Worm (Caenorhabditis elegans) whole organism, L2 larva: ENCODE data around the gene eif-2D.
A peak's percentile ranks its signal among the peaks of the same experiment; 100 is the strongest.

Experiments
- C34F6.9 ChIP-seq: fragments of 150-350 bp; optimal IDR thresholded peaks from 2 replicates; lab custom pipeline; 2014; ENCODE audit warnings: missing biosample characterization, missing genetic modification characterization
- F13H6.1 ChIP-seq: sonication (generic microtip); optimal IDR thresholded peaks from 2 replicates; lab custom pipeline; 2016; ENCODE audit warnings: missing genetic modification characterization, missing compliant biosample characterization
- R02D3.7 ChIP-seq: fragments of 150-350 bp; optimal IDR thresholded peaks from 2 replicates; lab custom pipeline; 2014; ENCODE audit warnings: missing biosample characterization, missing genetic modification characterization
- Y55F3AM.14 ChIP-seq: fragments of 200-800 bp; sonication (Bioruptor generic); optimal IDR thresholded peaks from 2 replicates; lab custom pipeline; 2018; ENCODE audit warnings: mild to moderate bottlenecking, missing genetic modification characterization, missing compliant biosample characterization
- alr-1 ChIP-seq: fragments of 150-350 bp; optimal IDR thresholded peaks from 2 replicates; lab custom pipeline; 2014; ENCODE audit warnings: missing biosample characterization, missing genetic modification characterization
- ama-1 ChIP-seq: fragments of 150-350 bp; optimal IDR thresholded peaks from 2 replicates; lab custom pipeline; 2018; ENCODE audit warnings: inconsistent platforms
- blmp-1 ChIP-seq: sonication (generic microtip); optimal IDR thresholded peaks from 2 replicates; lab custom pipeline; 2017; ENCODE audit warnings: missing genetic modification characterization, mild to moderate bottlenecking, missing compliant biosample characterization, antibody characterized with exemption, moderate library complexity; ENCODE audit not compliant: insufficient read depth
- ceh-16 ChIP-seq: fragments of 150-350 bp; optimal IDR thresholded peaks from 2 replicates; lab custom pipeline; 2014; ENCODE audit warnings: missing biosample characterization, missing genetic modification characterization
- ceh-82 ChIP-seq: fragments of 150-350 bp; optimal IDR thresholded peaks from 2 replicates; lab custom pipeline; 2014; ENCODE audit warnings: missing biosample characterization, missing genetic modification characterization
- crh-2 ChIP-seq: sonication (generic microtip); optimal IDR thresholded peaks from 2 replicates; lab custom pipeline; 2017; ENCODE audit warnings: missing biosample characterization, missing genetic modification characterization
- dmd-4 ChIP-seq: sonication (generic microtip); optimal IDR thresholded peaks from 2 replicates; lab custom pipeline; 2017; ENCODE audit warnings: missing biosample characterization, missing genetic modification characterization
- egl-27 ChIP-seq: sonication (generic microtip); optimal IDR thresholded peaks from 3 replicates; lab custom pipeline; 2017; ENCODE audit warnings: missing biosample characterization, missing genetic modification reagents, missing genetic modification characterization
- elt-1 ChIP-seq: fragments of 150-350 bp; optimal IDR thresholded peaks from 2 replicates; lab custom pipeline; 2014; ENCODE audit warnings: missing biosample characterization, missing genetic modification characterization
- elt-3 ChIP-seq: sonication (generic microtip); optimal IDR thresholded peaks from 2 replicates; lab custom pipeline; 2017; ENCODE audit warnings: missing biosample characterization, missing genetic modification characterization
- fos-1 ChIP-seq: fragments of 150-350 bp; optimal IDR thresholded peaks from 2 replicates; lab custom pipeline; 2014; ENCODE audit warnings: missing biosample characterization, missing genetic modification characterization
- gmeb-1 ChIP-seq: fragments of 150-350 bp; optimal IDR thresholded peaks from 2 replicates; lab custom pipeline; 2014; ENCODE audit warnings: missing biosample characterization, missing genetic modification characterization
- lin-11 ChIP-seq: fragments of 150-350 bp; sonication (generic microtip); optimal IDR thresholded peaks from 2 replicates; lab custom pipeline; 2014; ENCODE audit warnings: missing biosample characterization, missing genetic modification characterization, inconsistent platforms, mixed read lengths
- lin-39 ChIP-seq: fragments of 150-350 bp; optimal IDR thresholded peaks from 2 replicates; lab custom pipeline; 2014; ENCODE audit warnings: missing biosample characterization, missing genetic modification reagents, missing genetic modification characterization
- lsy-2 ChIP-seq, 2 experiments: fragments of 150-350 bp in 1 of 2; sonication (generic microtip) in 1 of 2; optimal IDR thresholded peaks; 2 replicates each; lab custom pipeline; 2014 to 2017; ENCODE audit warnings: missing biosample characterization in 2 of 2, missing genetic modification characterization in 2 of 2
- mab-5 ChIP-seq: fragments of 150-350 bp; optimal IDR thresholded peaks from 2 replicates; lab custom pipeline; 2014; ENCODE audit warnings: missing biosample characterization, missing genetic modification characterization
- mbf-1 ChIP-seq: sonication (generic microtip); optimal IDR thresholded peaks from 2 replicates; lab custom pipeline; 2017; ENCODE audit warnings: missing biosample characterization, missing genetic modification characterization
- mdl-1 ChIP-seq, 2 experiments: fragments of 150-350 bp in 1 of 2; sonication (generic microtip) in 1 of 2; optimal IDR thresholded peaks; 2 replicates each; lab custom pipeline; 2017; ENCODE audit warnings: missing biosample characterization in 2 of 2, missing genetic modification characterization in 2 of 2
- nhr-10 ChIP-seq: sonication (generic microtip); optimal IDR thresholded peaks from 2 replicates; lab custom pipeline; 2017; ENCODE audit warnings: missing biosample characterization, missing genetic modification characterization
- nhr-11 ChIP-seq: fragments of 150-350 bp; optimal IDR thresholded peaks from 2 replicates; lab custom pipeline; 2014; ENCODE audit warnings: missing biosample characterization, missing genetic modification characterization
- nhr-129 ChIP-seq: fragments of 150-350 bp; optimal IDR thresholded peaks from 2 replicates; lab custom pipeline; 2014; ENCODE audit warnings: missing biosample characterization, missing genetic modification characterization
- nhr-21 ChIP-seq: fragments of 150-350 bp; optimal IDR thresholded peaks from 2 replicates; lab custom pipeline; 2014; ENCODE audit warnings: missing biosample characterization, missing genetic modification characterization
- nhr-23 ChIP-seq: fragments of 150-350 bp; optimal IDR thresholded peaks from 2 replicates; lab custom pipeline; 2014; ENCODE audit warnings: missing biosample characterization, missing genetic modification reagents, missing genetic modification characterization
- nhr-237 ChIP-seq: fragments of 150-350 bp; optimal IDR thresholded peaks from 2 replicates; lab custom pipeline; 2014; ENCODE audit warnings: missing biosample characterization, missing genetic modification characterization
- nhr-25 ChIP-seq: fragments of 150-350 bp; sonication (generic microtip); optimal IDR thresholded peaks from 3 replicates; lab custom pipeline; 2014; ENCODE audit warnings: missing biosample characterization, missing genetic modification characterization
- nhr-6 ChIP-seq: fragments of 150-350 bp; optimal IDR thresholded peaks from 2 replicates; lab custom pipeline; 2014; ENCODE audit warnings: missing biosample characterization, missing genetic modification characterization
- nhr-77 ChIP-seq: fragments of 150-350 bp; optimal IDR thresholded peaks from 2 replicates; lab custom pipeline; 2014; ENCODE audit warnings: missing biosample characterization, missing genetic modification characterization
- peb-1 ChIP-seq: fragments of 150-350 bp; optimal IDR thresholded peaks from 2 replicates; lab custom pipeline; 2014; ENCODE audit warnings: missing biosample characterization, missing genetic modification characterization
- sem-4 ChIP-seq: fragments of 150-350 bp; optimal IDR thresholded peaks from 2 replicates; lab custom pipeline; 2014; ENCODE audit warnings: missing biosample characterization, missing genetic modification reagents, missing genetic modification characterization
- skn-1 ChIP-seq: sonication (generic microtip); optimal IDR thresholded peaks from 2 replicates; lab custom pipeline; 2017; ENCODE audit warnings: missing biosample characterization, missing genetic modification characterization
- sma-3 ChIP-seq: sonication (generic microtip); optimal IDR thresholded peaks from 2 replicates; lab custom pipeline; 2016; ENCODE audit warnings: missing genetic modification reagents, missing genetic modification characterization, missing compliant biosample characterization
- sma-9 ChIP-seq, 2 experiments: fragments of 150-350 bp in 1 of 2; sonication (generic microtip) in 1 of 2; optimal IDR thresholded peaks; 2 replicates each; lab custom pipeline; 2014 to 2016; ENCODE audit warnings: missing genetic modification characterization in 2 of 2, mild to moderate bottlenecking in 1 of 2, missing biosample characterization in 1 of 2, missing compliant biosample characterization in 1 of 2, missing genetic modification reagents in 1 of 2, moderate library complexity in 1 of 2
- snpc-4 ChIP-seq: fragments of 150-350 bp; optimal IDR thresholded peaks from 2 replicates; lab custom pipeline; 2014; ENCODE audit warnings: missing biosample characterization, missing genetic modification characterization
- unc-39 ChIP-seq: fragments of 150-350 bp; optimal IDR thresholded peaks from 2 replicates; lab custom pipeline; 2014; ENCODE audit warnings: missing biosample characterization, missing genetic modification characterization
- ztf-1 ChIP-seq: fragments of 200-800 bp; sonication (Bioruptor generic); conservative IDR thresholded peaks from 2 replicates; pipeline ENCODE4 v1.3.6; 2022; ENCODE audit warnings: missing genetic modification characterization, missing compliant biosample characterization
- ztf-11 ChIP-seq: sonication (generic microtip); optimal IDR thresholded peaks from 2 replicates; lab custom pipeline; 2017; ENCODE audit warnings: missing biosample characterization, missing genetic modification characterization
- ztf-4 ChIP-seq: fragments of 150-350 bp; optimal IDR thresholded peaks from 2 replicates; lab custom pipeline; 2014; ENCODE audit warnings: missing biosample characterization, missing genetic modification characterization

The eif-2D gene

ce11 chrII:5693893-5694292 is 2.4 kb downstream of the eif-2D start, which contains the start of gene C25H3.3:
C25H3.3 (plus strand) TSS chrII:5694193.
- TF ChIP-seq nhr-6 (tag; lab: Kevin White, UChicago): no peak
- no peak for TF ChIP-seq egl-27 (tag; lab: Kevin White, UChicago)
- no peak for TF ChIP-seq nhr-11
- no peak for TF ChIP-seq ceh-82 (tag; lab: Kevin White, UChicago)
- no peak for TF ChIP-seq nhr-23
- no peak for TF ChIP-seq lin-39 (tag; lab: Kevin White, UChicago)
- TF ChIP-seq elt-1 (tag; lab: Kevin White, UChicago): no peak
- TF ChIP-seq gmeb-1 (tag; lab: Kevin White, UChicago): no peak
- TF ChIP-seq ceh-16 (tag; lab: Kevin White, UChicago): no peak
- TF ChIP-seq sem-4 (tag; lab: Kevin White, UChicago): no peak
- no peak for TF ChIP-seq Y55F3AM.14 (GFP tag; lab: Kevin White, UChicago)
- TF ChIP-seq lin-11 (tag; lab: Kevin White, UChicago): no peak
- TF ChIP-seq sma-9 (GFP tag; optimal IDR thresholded peaks at IDR 0.05; lab: Kevin White, UChicago): no peak
- TF ChIP-seq sma-9 (tag; optimal IDR thresholded peaks at IDR 0.05; lab: Kevin White, UChicago): no peak

- TF ChIP-seq Y55F3AM.14 (GFP tag; lab: Kevin White, UChicago): no peak
- TF ChIP-seq ama-1 (lab: Kevin White, UChicago): no peak
- TF ChIP-seq lin-11 (tag; lab: Kevin White, UChicago): no peak
- TF ChIP-seq nhr-237 (tag; lab: Kevin White, UChicago): no peak
- no peak for TF ChIP-seq nhr-25
- no peak for TF ChIP-seq skn-1 (tag; lab: Kevin White, UChicago)
- no peak for TF ChIP-seq ztf-11 (tag; lab: Kevin White, UChicago)
- no peak for TF ChIP-seq elt-3
- no peak for TF ChIP-seq nhr-6 (tag; lab: Kevin White, UChicago)
- no peak for TF ChIP-seq nhr-11
- TF ChIP-seq mbf-1 (tag; lab: Kevin White, UChicago): no peak
- TF ChIP-seq ztf-1: no peak
- no peak for TF ChIP-seq nhr-77
- TF ChIP-seq sma-3: no peak
Observed at ce11 chrII:5694798-5695197, 3.3 kb downstream of the eif-2D start, which contains the start of gene C25H3.14. C25H3.14 (plus strand) TSS chrII:5695098.

ce11 chrII:5696218-5696617 is 4.7 kb downstream of the eif-2D start:
- TF ChIP-seq gmeb-1 (tag; lab: Kevin White, UChicago) (no peak), ztf-11 (tag; lab: Kevin White, UChicago) (no peak), R02D3.7 (tag; lab: Kevin White, UChicago) (no peak), unc-39 (tag; lab: Kevin White, UChicago) (no peak), ama-1 (lab: Kevin White, UChicago) (no peak), dmd-4 (tag; lab: Kevin White, UChicago) (no peak), fos-1 (tag; lab: Kevin White, UChicago) (no peak), mab-5 (tag; lab: Kevin White, UChicago) (no peak), nhr-21 (tag; lab: Kevin White, UChicago) (no peak), nhr-23 (no peak), nhr-10 (tag; lab: Kevin White, UChicago) (no peak), nhr-77 (no peak)

ce11 chrII:5697338-5697737 is 5.8 kb downstream of the eif-2D start:
- TF ChIP-seq skn-1 (tag; lab: Kevin White, UChicago) (no peak), ztf-4 (tag; lab: Kevin White, UChicago) (no peak), peb-1 (tag; lab: Kevin White, UChicago) (no peak), alr-1 (tag; lab: Kevin White, UChicago) (no peak), ztf-11 (tag; lab: Kevin White, UChicago) (no peak), mdl-1 (tag; optimal IDR thresholded peaks at IDR 0.05; lab: Kevin White, UChicago) (no peak), Y55F3AM.14 (GFP tag; lab: Kevin White, UChicago) (no peak)

ce11 chrII:5698254-5698653 is 6.7 kb downstream of the eif-2D start:
- TF ChIP-seq gmeb-1 (tag; lab: Kevin White, UChicago) (peak; percentile 60), nhr-21 (tag; lab: Kevin White, UChicago) (peak; percentile 35), C34F6.9 (tag; lab: Kevin White, UChicago) (peak; percentile 43), lsy-2 (tag; optimal IDR thresholded peaks at IDR 0.05; lab: Kevin White, UChicago) (peak in 1 of 2 experiments; percentile 44), ceh-82 (tag; lab: Kevin White, UChicago) (no peak), peb-1 (tag; lab: Kevin White, UChicago) (no peak), sma-9 (GFP tag; optimal IDR thresholded peaks at IDR 0.05; lab: Kevin White, UChicago) (peak; percentile 80), sma-9 (tag; optimal IDR thresholded peaks at IDR 0.05; lab: Kevin White, UChicago) (no peak), ztf-1 (no peak), blmp-1 (tag; lab: Kevin White, UChicago) (no peak), nhr-129 (tag; lab: Kevin White, UChicago) (peak; percentile 86), snpc-4 (tag; lab: Kevin White, UChicago) (peak; percentile 59), ztf-4 (tag; lab: Kevin White, UChicago) (peak; percentile 34), fos-1 (tag; lab: Kevin White, UChicago) (peak; percentile 32), crh-2 (tag; lab: Kevin White, UChicago) (peak; percentile 49), sma-3 (peak; percentile 27), nhr-6 (tag; lab: Kevin White, UChicago) (no peak), ama-1 (lab: Kevin White, UChicago) (no peak), sem-4 (tag; lab: Kevin White, UChicago) (no peak), F13H6.1 (tag; lab: Kevin White, UChicago) (peak; percentile 10), ceh-16 (tag; lab: Kevin White, UChicago) (no peak)
